Worm (Caenorhabditis elegans): ENCODE measurements around the gene tag-293.

DNA sequence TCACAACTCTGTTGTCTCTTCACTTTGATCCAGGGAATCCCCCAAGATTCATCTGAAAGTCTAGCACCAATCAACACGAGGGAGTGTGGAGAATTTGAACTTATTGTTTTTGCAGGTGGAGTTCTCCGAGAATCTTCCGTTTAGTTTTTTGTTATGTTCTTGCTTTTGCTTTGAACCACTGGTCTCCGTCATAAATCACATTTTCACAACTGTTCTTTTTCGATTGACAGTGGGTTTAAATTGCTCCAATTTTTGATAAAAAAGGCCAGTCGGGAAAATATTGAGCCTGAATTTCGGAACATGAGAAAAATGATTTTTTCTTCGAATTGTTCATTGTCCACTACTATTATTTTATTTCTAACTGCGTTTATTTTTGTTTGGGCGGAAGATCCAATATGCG lies 33.4 kb downstream of the tag-293 start, which contains the start of gene F10G2.10:
- no peak for TF ChIP-seq elt-3 (tag; optimal IDR thresholded peaks at IDR 0.05)
- TF ChIP-seq nhr-12 (tag; optimal IDR thresholded peaks at IDR 0.05): no peak
- no peak for TF ChIP-seq zag-1 (tag; optimal IDR thresholded peaks at IDR 0.05)
- TF ChIP-seq sem-4 (tag; optimal IDR thresholded peaks at IDR 0.05): no peak
- no peak for TF ChIP-seq aly-2 (tag; optimal IDR thresholded peaks at IDR 0.05)
- TF ChIP-seq skn-1 (tag; optimal IDR thresholded peaks at IDR 0.05): no peak
- no peak for TF ChIP-seq fos-1 (tag; optimal IDR thresholded peaks at IDR 0.05)
- TF ChIP-seq elt-1 (tag; optimal IDR thresholded peaks at IDR 0.05): no peak
- no peak for TF ChIP-seq dmd-4 (tag; optimal IDR thresholded peaks at IDR 0.05)
- no peak for TF ChIP-seq unc-62 (GFP tag; optimal IDR thresholded peaks at IDR 0.05)
- TF ChIP-seq ztf-4 (tag; optimal IDR thresholded peaks at IDR 0.05): no peak
